Fruit fly (Drosophila melanogaster): ENCODE results near the gene strat.

strat gene

dm6 chr2L:8305409-8305808 is 14.7 kb upstream of the strat start, which contains the start of gene CG7840 (continued):
- TF ChIP-seq vvl (GFP tag; IDR thresholded peaks at IDR 0.05) (peak; percentile 45), CG10321 (GFP tag; IDR thresholded peaks at IDR 0.05) (no peak), CoRest (tag; optimal IDR thresholded peaks at IDR 0.05) (peak; percentile 3), CG1233 (GFP tag; optimal IDR thresholded peaks at IDR 0.05) (no peak), CG14860 (GFP tag; IDR thresholded peaks at IDR 0.05; ENCODE audit: partially characterized antibody) (peak; percentile 82), ato (GFP tag; IDR thresholded peaks at IDR 0.05; ENCODE audit: partially characterized antibody) (peak; percentile 74), Xbp1 (GFP tag; optimal IDR thresholded peaks at IDR 0.05) (no peak), Opbp (GFP tag; IDR thresholded peaks at IDR 0.05; ENCODE audit: partially characterized antibody) (peak; percentile 91), CG14050 (GFP tag; IDR thresholded peaks at IDR 0.05) (no peak), Dref (GFP tag; IDR thresholded peaks at IDR 0.05) (peak; percentile 89), unpg (GFP tag; optimal IDR thresholded peaks at IDR 0.05) (no peak), Lpt (GFP tag; optimal IDR thresholded peaks at IDR 0.05) (no peak), sna (GFP tag; IDR thresholded peaks at IDR 0.05; ENCODE audit: partially characterized antibody) (peak; percentile 82), CG11723 (GFP tag; optimal IDR thresholded peaks at IDR 0.05) (no peak), CG8478 (optimal IDR thresholded peaks at IDR 0.05) (no peak), hb (GFP tag; IDR thresholded peaks at IDR 0.05; ENCODE audit: partially characterized antibody) (peak; percentile 54; the same call in 2 of the 3 replicates), inv (GFP tag; IDR thresholded peaks at IDR 0.05; ENCODE audit: partially characterized antibody) (peak; percentile 74), zen2 (GFP tag; IDR thresholded peaks at IDR 0.05; ENCODE audit: partially characterized antibody) (peak; percentile 92), pnt (GFP tag; optimal IDR thresholded peaks at IDR 0.05) (no peak), mld (GFP tag; IDR thresholded peaks at IDR 0.05; ENCODE audit: partially characterized antibody) (peak; percentile 78), CG34224 (GFP tag; IDR thresholded peaks at IDR 0.05; ENCODE audit: partially characterized antibody) (peak; percentile 91), Bgb (GFP tag; IDR thresholded peaks at IDR 0.05; ENCODE audit: partially characterized antibody) (peak; percentile 92), Meics (GFP tag; optimal IDR thresholded peaks at IDR 0.05) (peak; percentile 74)

- TF ChIP-seq Doc3 (GFP tag; IDR thresholded peaks at IDR 0.05; ENCODE audit: partially characterized antibody) (peak; percentile 71), TFAM (GFP tag; optimal IDR thresholded peaks at IDR 0.05) (no peak), CG15696 (tag; optimal IDR thresholded peaks at IDR 0.05) (peak; percentile 9), sob (GFP tag; IDR thresholded peaks at IDR 0.05) (no peak), CG15601 (tag; optimal IDR thresholded peaks at IDR 0.05) (peak; percentile 42), YL-1 (GFP tag; optimal IDR thresholded peaks at IDR 0.05) (peak; percentile 82), Med (GFP tag) (peak; percentile 25), br (optimal IDR thresholded peaks at IDR 0.05) (no peak), lola (GFP tag; optimal IDR thresholded peaks at IDR 0.05) (peak in 1 of 3 experiments; percentile 31), CG7271 (tag; optimal IDR thresholded peaks at IDR 0.05) (peak; percentile 12), CG12104 (GFP tag; optimal IDR thresholded peaks at IDR 0.05) (no peak), lilli (GFP tag; optimal IDR thresholded peaks at IDR 0.05) (peak; percentile 38), CG10979 (tag; optimal IDR thresholded peaks at IDR 0.05) (peak; percentile 14), lbe (GFP tag; optimal IDR thresholded peaks at IDR 0.05) (peak; percentile 44), wor (GFP tag; IDR thresholded peaks at IDR 0.05) (no peak), PHDP (tag; optimal IDR thresholded peaks at IDR 0.05) (peak; percentile 16), vnd (GFP tag; IDR thresholded peaks at IDR 0.05; ENCODE audit: partially characterized antibody) (0 out of 3 replicates have a peak, but pooled peaks have one; percentile 53), Pdp1 (GFP tag; optimal IDR thresholded peaks at IDR 0.05) (no peak), nom (GFP tag; optimal IDR thresholded peaks at IDR 0.05) (no peak), CG3726 (GFP tag; IDR thresholded peaks at IDR 0.05) (no peak), Xrp1 (GFP tag; IDR thresholded peaks at IDR 0.05) (no peak), CG8281 (tag; optimal IDR thresholded peaks at IDR 0.05) (no peak), CG1603 (tag; optimal IDR thresholded peaks at IDR 0.05) (peak; percentile 7), Taf1 (GFP tag; IDR thresholded peaks at IDR 0.05) (no peak), CG18262 (tag; optimal IDR thresholded peaks at IDR 0.05) (peak; percentile 31)
Measured at dm6 chr2L:8307817-8308551, 12.1 kb upstream of the strat start, which contains the start of the genes Ostgamma and Mettl14. TSS of gene Ostgamma (minus strand) at chr2L:8308192. TSS of gene Mettl14 (plus strand) at chr2L:8308427.

All from whole organism, embryonic.